Worm (Caenorhabditis elegans): ENCODE data around the gene K02A6.1.

Gene K02A6.1

ce11 chrX:8268083-8268482 lies 48.6 kb downstream of the K02A6.1 start:
- TF ChIP-seq skn-1 (tag; optimal IDR thresholded peaks at IDR 0.05): no peak
- no peak for TF ChIP-seq elt-3 (tag; optimal IDR thresholded peaks at IDR 0.05)
- TF ChIP-seq ceh-82 (tag; optimal IDR thresholded peaks at IDR 0.05): no peak
- no peak for TF ChIP-seq nhr-237 (tag; optimal IDR thresholded peaks at IDR 0.05)
- TF ChIP-seq ceh-9 (tag; optimal IDR thresholded peaks at IDR 0.05): no peak
- no peak for TF ChIP-seq ztf-11 (tag; optimal IDR thresholded peaks at IDR 0.05)
- no peak for TF ChIP-seq lin-39 (tag; optimal IDR thresholded peaks at IDR 0.05)
- no peak for TF ChIP-seq aly-2 (tag; optimal IDR thresholded peaks at IDR 0.05)
- no peak for TF ChIP-seq nhr-11 (tag; optimal IDR thresholded peaks at IDR 0.05)
- TF ChIP-seq fkh-10 (GFP tag; optimal IDR thresholded peaks at IDR 0.05): no peak
- TF ChIP-seq tbx-2 (tag; optimal IDR thresholded peaks at IDR 0.05): no peak
- TF ChIP-seq ZK546.5 (tag; optimal IDR thresholded peaks at IDR 0.05): no peak
- TF ChIP-seq R02D3.7 (tag; optimal IDR thresholded peaks at IDR 0.05): no peak
- TF ChIP-seq nhr-12 (tag; optimal IDR thresholded peaks at IDR 0.05): no peak
- no peak for TF ChIP-seq nhr-43 (tag; optimal IDR thresholded peaks at IDR 0.05; ENCODE audit: poor library complexity, severe bottlenecking)
- no peak for TF ChIP-seq nhr-76 (tag; optimal IDR thresholded peaks at IDR 0.05)
- TF ChIP-seq zag-1 (tag; optimal IDR thresholded peaks at IDR 0.05): no peak
- no peak for TF ChIP-seq ceh-28 (tag; optimal IDR thresholded peaks at IDR 0.05)
- TF ChIP-seq mml-1 (tag; optimal IDR thresholded peaks at IDR 0.05): no peak

All from whole organism, L3 larva.